Fruit fly (Drosophila melanogaster) whole organism, embryonic: Measurements from ENCODE around the gene mthl2.

Experiments
- Adf1 ChIP-seq: fragments of 200-800 bp; sonication (Bioruptor generic); IDR thresholded peaks from 2 replicates; pipeline ENCODE4 v1.3.6; 2022; ENCODE audit warnings: missing biosample characterization, missing genetic modification characterization
- Blimp-1 ChIP-seq: fragments of 200-800 bp; sonication (Bioruptor generic); optimal IDR thresholded peaks from 3 replicates; lab custom pipeline; 2018; ENCODE audit warnings: missing biosample characterization, missing genetic modification characterization, mild to moderate bottlenecking, moderate library complexity, missing genetic modification reagents
- CG10321 ChIP-seq: fragments of 200-800 bp; sonication (Bioruptor generic); IDR thresholded peaks from 2 replicates; pipeline ENCODE4 v1.3.6; 2022; ENCODE audit warnings: missing biosample characterization, missing genetic modification characterization
- CG10543 ChIP-seq: fragments of 200-800 bp; sonication (Bioruptor generic); optimal IDR thresholded peaks from 3 replicates; lab custom pipeline; 2017; ENCODE audit warnings: missing biosample characterization, mild to moderate bottlenecking, missing genetic modification characterization, moderate library complexity
- CG10979 ChIP-seq: fragments of 200-800 bp; sonication (Bioruptor generic); optimal IDR thresholded peaks from 2 replicates; lab custom pipeline; 2018; ENCODE audit warnings: missing biosample characterization, mild to moderate bottlenecking, missing genetic modification characterization, moderate library complexity
- CG11696 ChIP-seq: fragments of 200-800 bp; sonication (Bioruptor generic); IDR thresholded peaks from 2 replicates; pipeline ENCODE4 v1.3.6; 2022; ENCODE audit warnings: missing biosample characterization, missing genetic modification characterization
- CG12391 ChIP-seq: fragments of 200-800 bp; sonication (Bioruptor generic); optimal IDR thresholded peaks from 3 replicates; lab custom pipeline; 2018; ENCODE audit warnings: missing biosample characterization, mild to moderate bottlenecking, missing genetic modification characterization, moderate library complexity
- CG15011 ChIP-seq: fragments of 200-800 bp; sonication (Bioruptor generic); optimal IDR thresholded peaks from 3 replicates; lab custom pipeline; 2018; ENCODE audit warnings: missing biosample characterization, mild to moderate bottlenecking, missing genetic modification characterization
- CG16863 ChIP-seq: fragments of 200-800 bp; sonication (Bioruptor generic); optimal IDR thresholded peaks from 3 replicates; lab custom pipeline; 2016; ENCODE audit warnings: missing biosample characterization, missing genetic modification characterization
- CG4707 ChIP-seq: fragments of 200-800 bp; sonication (Bioruptor generic); optimal IDR thresholded peaks from 2 replicates; lab custom pipeline; 2018; ENCODE audit warnings: missing biosample characterization, mild to moderate bottlenecking, missing genetic modification characterization, moderate library complexity
- CG7372 ChIP-seq: fragments of 200-800 bp; sonication (Bioruptor generic); IDR thresholded peaks from 2 replicates; pipeline ENCODE4 v1.3.6; 2022; ENCODE audit warnings: missing biosample characterization, missing genetic modification characterization
- CG8290 ChIP-seq, 3 experiments: fragments of 200-800 bp; sonication (Bioruptor generic); optimal IDR thresholded peaks; 2 replicates each; lab custom pipeline; 2016 to 2019; ENCODE audit warnings: missing biosample characterization in 3 of 3, missing genetic modification characterization in 3 of 3, mild to moderate bottlenecking in 2 of 3, moderate library complexity in 1 of 3
- Deaf1 ChIP-seq: fragments of 200-800 bp; optimal IDR thresholded peaks from 3 replicates; lab custom pipeline; 2019; ENCODE audit warnings: missing biosample characterization, mild to moderate bottlenecking, missing genetic modification characterization, moderate library complexity
- Doc2 ChIP-seq: fragments of 200-800 bp; sonication (Bioruptor generic); IDR thresholded peaks from 2 replicates; pipeline ENCODE4 v1.3.6; 2022; ENCODE audit warnings: missing biosample characterization, missing genetic modification characterization
- Dp ChIP-seq: fragments of 200-800 bp; sonication (Bioruptor generic); optimal IDR thresholded peaks from 2 replicates; lab custom pipeline; 2018; ENCODE audit warnings: missing biosample characterization, mild to moderate bottlenecking, missing genetic modification characterization, moderate library complexity
- Hr51 ChIP-seq, 2 experiments: fragments of 200-800 bp; sonication (Bioruptor generic); optimal IDR thresholded peaks; 2 replicates in 1 of 2; 3 replicates in 1 of 2; lab custom pipeline; 2016 to 2018; ENCODE audit warnings: missing biosample characterization in 2 of 2, missing genetic modification characterization in 2 of 2, mild to moderate bottlenecking in 1 of 2, moderate library complexity in 1 of 2
- NC2α ChIP-seq: fragments of 200-800 bp; sonication (Bioruptor generic); optimal IDR thresholded peaks from 2 replicates; lab custom pipeline; 2016; ENCODE audit warnings: missing biosample characterization, missing genetic modification characterization
- Nf-YB ChIP-seq: fragments of 200-800 bp; sonication (Bioruptor generic); optimal IDR thresholded peaks from 3 replicates; lab custom pipeline; 2019; ENCODE audit warnings: missing biosample characterization, mild to moderate bottlenecking, missing genetic modification characterization, moderate library complexity
- Pdp1 ChIP-seq, 2 experiments: fragments of 200-800 bp; sonication (Bioruptor generic); optimal IDR thresholded peaks; 3 replicates each; lab custom pipeline; 2016; ENCODE audit warnings: missing biosample characterization in 2 of 2, missing genetic modification characterization in 2 of 2, mild to moderate bottlenecking in 1 of 2, moderate library complexity in 1 of 2
- ac ChIP-seq: fragments of 200-800 bp; sonication (Bioruptor generic); optimal IDR thresholded peaks from 3 replicates; lab custom pipeline; 2017; ENCODE audit warnings: missing biosample characterization, mild to moderate bottlenecking, missing genetic modification characterization
- cg ChIP-seq: fragments of 200-800 bp; sonication (Bioruptor generic); optimal IDR thresholded peaks from 3 replicates; lab custom pipeline; 2019; ENCODE audit warnings: missing biosample characterization, mild to moderate bottlenecking, missing genetic modification characterization, moderate library complexity
- chm ChIP-seq: fragments of 200-800 bp; sonication (Bioruptor generic); IDR thresholded peaks from 2 replicates; pipeline ENCODE4 v1.3.6; 2022; ENCODE audit warnings: missing biosample characterization, missing genetic modification characterization
- dati ChIP-seq: fragments of 200-800 bp; sonication (Bioruptor generic); IDR thresholded peaks from 2 replicates; pipeline ENCODE4 v1.3.6; 2022; ENCODE audit warnings: missing biosample characterization, missing genetic modification characterization
- hkb ChIP-seq, 2 experiments: fragments of 200-800 bp in 1 of 2; fragments of >200 bp in 1 of 2; sonication (Bioruptor generic) in 1 of 2; IDR thresholded peaks in 1 of 2; optimal IDR thresholded peaks in 1 of 2; 2 replicates each; pipeline versions ENCODE4 v1.3.6 to Lab custom; 2017 to 2022; ENCODE audit warnings: missing biosample characterization in 1 of 2, missing genetic modification characterization in 1 of 2
- insv ChIP-seq, 2 experiments: fragments of 200-800 bp; sonication (Bioruptor generic); optimal IDR thresholded peaks; 3 replicates each; lab custom pipeline; 2016 to 2018; ENCODE audit warnings: missing biosample characterization in 2 of 2, missing genetic modification characterization in 2 of 2
- kay ChIP-seq: fragments of 200-800 bp; sonication (Bioruptor generic); optimal IDR thresholded peaks from 2 replicates; lab custom pipeline; 2016; ENCODE audit warnings: missing biosample characterization, missing genetic modification characterization
- lab ChIP-seq: fragments of 200-800 bp; sonication (Bioruptor generic); optimal IDR thresholded peaks from 3 replicates; lab custom pipeline; 2017; ENCODE audit warnings: missing biosample characterization, missing genetic modification characterization, mild to moderate bottlenecking, moderate library complexity, missing genetic modification reagents
- nerfin-1 ChIP-seq: fragments of 200-800 bp; sonication (Bioruptor generic); optimal IDR thresholded peaks from 3 replicates; lab custom pipeline; 2019; ENCODE audit warnings: missing biosample characterization, mild to moderate bottlenecking, missing genetic modification characterization, moderate library complexity
- nom ChIP-seq: fragments of 200-800 bp; sonication (Bioruptor generic); optimal IDR thresholded peaks from 2 replicates; lab custom pipeline; 2017; ENCODE audit warnings: missing biosample characterization, missing genetic modification characterization, mild to moderate bottlenecking, moderate library complexity, missing genetic modification reagents
- oc ChIP-seq: fragments of 200-800 bp; sonication (Bioruptor generic); optimal IDR thresholded peaks from 2 replicates; lab custom pipeline; 2018; ENCODE audit warnings: missing biosample characterization, mild to moderate bottlenecking, missing genetic modification characterization, moderate library complexity
- prd ChIP-seq, 3 experiments: fragments of >200 bp in 2 of 3; fragments of 200-800 bp in 1 of 3; sonication (Bioruptor generic) in 1 of 3; optimal IDR thresholded peaks in 2 of 3; IDR thresholded peaks in 1 of 3; 2 replicates in 2 of 3; 3 replicates in 1 of 3; pipeline versions ENCODE4 v1.3.6 to Lab custom; 2017 to 2022; ENCODE audit warnings: missing biosample characterization in 1 of 3, missing genetic modification characterization in 1 of 3
- pros ChIP-seq: fragments of 200-800 bp; sonication (Bioruptor generic); optimal IDR thresholded peaks from 3 replicates; lab custom pipeline; 2019; ENCODE audit warnings: missing biosample characterization, mild to moderate bottlenecking, missing genetic modification characterization, moderate library complexity
- sim ChIP-seq: fragments of 200-800 bp; sonication (Bioruptor generic); IDR thresholded peaks from 2 replicates; pipeline ENCODE4 v1.3.6; 2022; ENCODE audit warnings: missing biosample characterization, missing genetic modification characterization
- slbo ChIP-seq: fragments of 200-800 bp; sonication (Bioruptor generic); IDR thresholded peaks from 2 replicates; pipeline ENCODE4 v1.3.6; 2022; ENCODE audit warnings: missing biosample characterization, missing genetic modification characterization

Gene mthl2

DNA sequence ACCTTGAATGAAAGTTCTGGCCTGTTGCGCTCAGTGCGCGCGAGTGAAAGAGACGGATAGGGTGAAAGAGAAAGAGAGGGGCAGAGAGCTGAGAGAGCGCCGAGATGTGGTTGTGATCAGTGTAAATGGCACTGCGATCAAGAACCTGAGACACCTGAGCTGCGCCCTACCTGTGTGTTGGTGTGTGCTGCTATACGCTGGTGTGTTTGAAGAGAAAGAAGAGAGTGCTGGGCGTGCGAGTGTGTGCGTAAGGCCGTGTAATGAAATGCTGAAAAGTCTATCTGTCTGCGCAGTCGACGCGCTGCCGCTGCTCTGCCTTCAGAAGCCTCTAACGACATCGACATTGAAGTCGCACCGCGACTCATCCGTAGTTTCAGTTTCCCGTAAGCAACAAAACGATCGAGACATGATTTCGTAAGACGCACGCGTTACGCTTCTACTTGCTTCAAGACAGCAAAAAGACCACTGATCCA is 26.1 kb downstream of the mthl2 start, which contains the start of gene Blimp-1 (continued):
- TF ChIP-seq slbo: 0 out of 2 replicates have a peak, but pooled peaks have one; percentile 3
- TF ChIP-seq CG8290 (GFP tag; optimal IDR thresholded peaks at IDR 0.05; lab: Kevin White, UChicago): no peak
- no peak for TF ChIP-seq CG8290 (tag; optimal IDR thresholded peaks at IDR 0.05; lab: Kevin White, UChicago)
- peak; percentile 19; the same call in 1 of the 2 replicates for TF ChIP-seq chm
- no peak for TF ChIP-seq Dp
- TF ChIP-seq nom (GFP tag; lab: Kevin White, UChicago): no peak
- TF ChIP-seq CG4707 (GFP tag; lab: Kevin White, UChicago): no peak
- peak; percentile 89 for TF ChIP-seq cg (GFP tag; lab: Kevin White, UChicago)
- no peak for TF ChIP-seq CG12391 (tag; lab: Kevin White, UChicago)
- TF ChIP-seq sim: no peak
- TF ChIP-seq lab (GFP tag; lab: Kevin White, UChicago): no peak
- TF ChIP-seq ac (GFP tag; lab: Kevin White, UChicago): no peak
- no peak for TF ChIP-seq prd (optimal IDR thresholded peaks at IDR 0.05; lab: Kevin White, UChicago)
- no peak for TF ChIP-seq prd (GFP tag; IDR thresholded peaks at IDR 0.05; lab: Robert Waterston, UW)
- peak; percentile 51 for TF ChIP-seq Blimp-1 (GFP tag; lab: Kevin White, UChicago)
- no peak for TF ChIP-seq CG15011 (GFP tag; lab: Kevin White, UChicago)
- TF ChIP-seq kay: no peak
- TF ChIP-seq CG10543 (GFP tag; lab: Kevin White, UChicago): no peak
- TF ChIP-seq CG10979 (tag; lab: Kevin White, UChicago): no peak
- TF ChIP-seq CG11696 (GFP tag; lab: Robert Waterston, UW): no peak
- TF ChIP-seq Adf1 (GFP tag; lab: Robert Waterston, UW): peak; percentile 71
- TF ChIP-seq CG10321 (GFP tag; lab: Robert Waterston, UW): 0 out of 2 replicates have a peak, but pooled peaks have one; percentile 27
- TF ChIP-seq Deaf1: peak; percentile 2
- no peak for TF ChIP-seq NC2α (GFP tag; lab: Kevin White, UChicago)
- no peak for TF ChIP-seq Hr51 (GFP tag; optimal IDR thresholded peaks at IDR 0.05; lab: Kevin White, UChicago)
- TF ChIP-seq pros: no peak
- no peak for TF ChIP-seq nerfin-1 (tag; lab: Kevin White, UChicago)
- no peak for TF ChIP-seq hkb (optimal IDR thresholded peaks at IDR 0.05; lab: Kevin White, UChicago)
- no peak for TF ChIP-seq hkb (GFP tag; IDR thresholded peaks at IDR 0.05; lab: Robert Waterston, UW)
- TF ChIP-seq Doc2 (GFP tag; lab: Robert Waterston, UW): no peak
- no peak for TF ChIP-seq CG16863 (GFP tag; lab: Kevin White, UChicago)
- TF ChIP-seq Nf-YB (GFP tag; lab: Kevin White, UChicago): no peak
- no peak for TF ChIP-seq dati (GFP tag; lab: Robert Waterston, UW)
- no peak for TF ChIP-seq oc (tag; lab: Kevin White, UChicago)

dm6 chr3L:5631917-5632316 is 27.3 kb downstream of the mthl2 start:
- TF ChIP-seq CG7372 (GFP tag; lab: Robert Waterston, UW) (no peak), Pdp1 (GFP tag; optimal IDR thresholded peaks at IDR 0.05; lab: Kevin White, UChicago) (peak in 1 of 2 experiments; percentile 82), insv (GFP tag; optimal IDR thresholded peaks at IDR 0.05; lab: Kevin White, UChicago) (no peak)
